Worm (Caenorhabditis elegans): ENCODE measurements around the gene sre-49.

sre-49 gene

DNA sequence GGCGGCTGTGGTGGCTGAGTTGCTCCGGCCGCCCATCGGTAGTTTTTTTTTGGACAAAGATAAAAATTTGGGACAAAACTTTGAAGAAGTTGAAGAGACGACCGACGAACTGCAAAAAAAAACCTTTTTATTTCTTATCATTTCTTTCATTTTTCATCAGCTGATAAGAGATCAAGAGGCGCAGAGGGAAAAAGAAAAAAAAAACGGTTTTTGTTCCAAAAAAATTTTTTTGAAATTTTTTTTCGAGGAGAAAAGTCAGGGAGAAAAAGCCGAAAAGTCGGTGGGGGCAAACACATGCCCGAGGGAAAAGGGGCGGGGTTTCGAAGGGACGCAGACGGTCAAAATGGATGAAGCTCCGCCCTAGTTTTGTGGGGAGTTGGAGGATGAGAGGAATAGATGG, 33.5 kb downstream of the sre-49 start, which contains the start of gene ras-1:
ras-1 (minus strand) TSS at position 129 of the 400 bp plus-strand sequence.
- TF ChIP-seq mep-1 (tag; optimal IDR thresholded peaks at IDR 0.05) = peak; percentile 9
- no peak for TF ChIP-seq spr-1 (tag; optimal IDR thresholded peaks at IDR 0.05)
- no peak for TF ChIP-seq F26F4.8 (GFP tag; conservative IDR thresholded peaks at IDR 0.05)
- TF ChIP-seq tra-1 (GFP tag; IDR thresholded peaks at IDR 0.05) = peak; percentile 62; the same call in 1 of the 2 replicates
- 0 out of 2 replicates have a peak, but pooled peaks have one; percentile 21 for TF ChIP-seq pha-4 (GFP tag; IDR thresholded peaks at IDR 0.05)
- no peak for TF ChIP-seq pha-4 (tag; optimal IDR thresholded peaks at IDR 0.05)
- TF ChIP-seq pqm-1 (tag; optimal IDR thresholded peaks at IDR 0.05) = no peak
- TF ChIP-seq lin-15B (tag; optimal IDR thresholded peaks at IDR 0.05) = no peak
- TF ChIP-seq dmd-6 (GFP tag; IDR thresholded peaks at IDR 0.05) = peak; percentile 65; the same call in 1 of the 2 replicates
- TF ChIP-seq hlh-11 (tag; optimal IDR thresholded peaks at IDR 0.05) = peak; percentile 56
- peak; percentile 34 for TF ChIP-seq nhr-28 (tag; optimal IDR thresholded peaks at IDR 0.05)
- peak; percentile 58 for TF ChIP-seq dve-1 (tag; optimal IDR thresholded peaks at IDR 0.05; ENCODE audit: insufficient read depth)

ce11 chrII:12353104-12353503, 34.5 kb downstream of the sre-49 start:
- TF ChIP-seq madf-9 (GFP tag; conservative IDR thresholded peaks at IDR 0.05) (no peak), unc-39 (tag; optimal IDR thresholded peaks at IDR 0.05) (no peak), lin-38 (GFP tag; IDR thresholded peaks at IDR 0.05) (no peak), nhr-48 (tag; optimal IDR thresholded peaks at IDR 0.05) (no peak), ceh-82 (tag; optimal IDR thresholded peaks at IDR 0.05) (no peak), vab-7 (GFP tag; IDR thresholded peaks at IDR 0.05) (no peak), lin-15B (tag; optimal IDR thresholded peaks at IDR 0.05) (no peak), nhr-28 (tag; optimal IDR thresholded peaks at IDR 0.05) (no peak), arid-1 (GFP tag; conservative IDR thresholded peaks at IDR 0.05) (no peak), tra-1 (GFP tag; IDR thresholded peaks at IDR 0.05) (no peak), F10B5.3 (tag; optimal IDR thresholded peaks at IDR 0.05) (no peak), nhr-111 (GFP tag; optimal IDR thresholded peaks at IDR 0.05) (no peak), hlh-11 (tag; optimal IDR thresholded peaks at IDR 0.05) (no peak), ceh-62 (tag; optimal IDR thresholded peaks at IDR 0.05) (no peak), snpc-1.2 (GFP tag; IDR thresholded peaks at IDR 0.05) (no peak), hlh-30 (tag; optimal IDR thresholded peaks at IDR 0.05; ENCODE audit: insufficient read depth) (no peak), daf-8 (GFP tag; IDR thresholded peaks at IDR 0.05) (no peak), ceh-28 (tag; optimal IDR thresholded peaks at IDR 0.05) (no peak)

- TF ChIP-seq dve-1 (tag; optimal IDR thresholded peaks at IDR 0.05; ENCODE audit: insufficient read depth) (peak; percentile 16), mes-2 (tag; optimal IDR thresholded peaks at IDR 0.05; ENCODE audit: poor library complexity, severe bottlenecking) (no peak), dmd-6 (GFP tag; IDR thresholded peaks at IDR 0.05) (peak; percentile 86), dmd-9 (GFP tag; IDR thresholded peaks at IDR 0.05) (no peak), hlh-11 (tag; optimal IDR thresholded peaks at IDR 0.05) (peak; percentile 44), daf-16 (GFP tag; optimal IDR thresholded peaks at IDR 0.05) (peak in 1 of 2 experiments; percentile 58), daf-16 (tag; optimal IDR thresholded peaks at IDR 0.05) (no peak), aly-2 (tag; optimal IDR thresholded peaks at IDR 0.05) (no peak), ceh-82 (tag; optimal IDR thresholded peaks at IDR 0.05) (no peak), nhr-102 (tag; optimal IDR thresholded peaks at IDR 0.05) (no peak), T20F7.1 (GFP tag; optimal IDR thresholded peaks at IDR 0.05) (peak; percentile 13), nhr-76 (tag; optimal IDR thresholded peaks at IDR 0.05) (no peak), D1046.2 (GFP tag; IDR thresholded peaks at IDR 0.05) (no peak), duxl-1 (tag; optimal IDR thresholded peaks at IDR 0.05; ENCODE audit: poor library complexity) (no peak), snpc-1.2 (GFP tag; IDR thresholded peaks at IDR 0.05) (no peak), saeg-2 (GFP tag; IDR thresholded peaks at IDR 0.05) (no peak)
Observed at ce11 chrII:12353816-12354215, 35.2 kb downstream of the sre-49 start.

Measured in whole organism, L4 larva.